Worm (Caenorhabditis elegans): ENCODE data around the gene rab-14.

DNA sequence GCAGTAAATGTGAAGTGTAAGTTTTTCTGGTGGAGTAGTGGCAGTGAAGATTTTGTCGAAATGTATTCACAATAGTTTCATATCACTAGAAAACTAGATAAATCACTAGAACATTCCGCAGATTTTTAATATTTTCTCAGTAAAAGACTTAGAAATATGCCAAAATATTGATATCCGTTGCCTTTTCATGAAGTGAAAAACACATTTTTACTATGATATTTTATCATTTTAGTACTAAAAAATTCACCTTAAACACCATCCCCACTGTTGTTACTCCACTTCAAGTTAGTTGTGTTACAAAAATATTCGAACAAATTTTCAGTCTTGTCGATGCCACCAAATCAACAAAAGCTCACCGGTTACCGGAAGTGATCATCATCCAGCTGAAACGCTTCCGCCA lies 13.1 kb downstream of the rab-14 start:
- TF ChIP-seq ceh-14 (tag; optimal IDR thresholded peaks at IDR 0.05) = no peak
- no peak for TF ChIP-seq madf-2 (tag; optimal IDR thresholded peaks at IDR 0.05)
- no peak for TF ChIP-seq rnt-1 (tag; optimal IDR thresholded peaks at IDR 0.05)
- no peak for TF ChIP-seq hlh-30 (tag; optimal IDR thresholded peaks at IDR 0.05; ENCODE audit: insufficient read depth)
- no peak for TF ChIP-seq nhr-11 (tag; optimal IDR thresholded peaks at IDR 0.05)
- TF ChIP-seq dmd-4 (tag; optimal IDR thresholded peaks at IDR 0.05; ENCODE audit: borderline replicate concordance) = no peak
- no peak for TF ChIP-seq ceh-34 (tag; optimal IDR thresholded peaks at IDR 0.05)
- TF ChIP-seq ama-1 (optimal IDR thresholded peaks at IDR 0.05) = no peak
- TF ChIP-seq ceh-45 (GFP tag; IDR thresholded peaks at IDR 0.05) = no peak
- no peak for TF ChIP-seq fax-1 (tag; optimal IDR thresholded peaks at IDR 0.05)
- no peak for TF ChIP-seq pat-9 (tag; optimal IDR thresholded peaks at IDR 0.05)
- no peak for TF ChIP-seq ceh-22 (tag; optimal IDR thresholded peaks at IDR 0.05)
- no peak for TF ChIP-seq pha-4 (tag; optimal IDR thresholded peaks at IDR 0.05)
- no peak for TF ChIP-seq unc-42 (tag; optimal IDR thresholded peaks at IDR 0.05)
